Worm (Caenorhabditis elegans) whole organism, L3 larva: ENCODE measurements around the gene cyp-13A4.

ENCODE experiments used
- R02D3.7 ChIP-seq: fragments of 150-350 bp; optimal IDR thresholded peaks from 2 replicates; lab custom pipeline; 2014; ENCODE audit warnings: missing biosample characterization, missing genetic modification characterization
- ama-1 ChIP-seq: fragments of 150-350 bp; optimal IDR thresholded peaks from 2 replicates; lab custom pipeline; 2018
- ceh-16 ChIP-seq: sonication (generic microtip); optimal IDR thresholded peaks from 2 replicates; lab custom pipeline; 2017; ENCODE audit warnings: missing biosample characterization, missing genetic modification characterization
- ceh-28 ChIP-seq: fragments of 150-350 bp; optimal IDR thresholded peaks from 2 replicates; lab custom pipeline; 2014; ENCODE audit warnings: missing biosample characterization, missing genetic modification reagents, missing genetic modification characterization
- ceh-82 ChIP-seq: fragments of 150-350 bp; optimal IDR thresholded peaks from 2 replicates; lab custom pipeline; 2014; ENCODE audit warnings: missing biosample characterization, missing genetic modification characterization
- ceh-9 ChIP-seq: sonication (generic microtip); optimal IDR thresholded peaks from 2 replicates; lab custom pipeline; 2018; ENCODE audit warnings: missing biosample characterization, missing genetic modification characterization
- daf-12 ChIP-seq: fragments of 150-350 bp; optimal IDR thresholded peaks from 2 replicates; lab custom pipeline; 2014; ENCODE audit warnings: missing biosample characterization, missing genetic modification reagents, missing genetic modification characterization
- egl-27 ChIP-seq: sonication (generic microtip); optimal IDR thresholded peaks from 4 replicates; lab custom pipeline; 2017; ENCODE audit warnings: missing biosample characterization, missing genetic modification reagents, missing genetic modification characterization
- egl-5 ChIP-seq: fragments of 150-350 bp; optimal IDR thresholded peaks from 2 replicates; lab custom pipeline; 2017; ENCODE audit warnings: missing biosample characterization, missing genetic modification reagents, missing genetic modification characterization, inconsistent platforms
- elt-2 ChIP-seq: sonication (generic microtip); optimal IDR thresholded peaks from 2 replicates; lab custom pipeline; 2016; ENCODE audit warnings: missing genetic modification reagents, mild to moderate bottlenecking, missing genetic modification characterization, missing compliant biosample characterization
- elt-3 ChIP-seq, 3 experiments: fragments of 150-350 bp in 1 of 3; sonication (generic microtip) in 2 of 3; optimal IDR thresholded peaks; 2 replicates in 2 of 3; 4 replicates in 1 of 3; lab custom pipeline; 2014 to 2017; ENCODE audit warnings: missing biosample characterization in 3 of 3, missing genetic modification characterization in 3 of 3
- eor-1 ChIP-seq, 2 experiments: fragments of 150-350 bp; optimal IDR thresholded peaks; 2 replicates each; lab custom pipeline; 2014 to 2018; ENCODE audit warnings: missing biosample characterization in 2 of 2, missing genetic modification characterization in 2 of 2
- fkh-2 ChIP-seq: fragments of 150-350 bp; optimal IDR thresholded peaks from 2 replicates; lab custom pipeline; 2014; ENCODE audit warnings: missing biosample characterization, missing genetic modification reagents, missing genetic modification characterization
- fos-1 ChIP-seq: fragments of 150-350 bp; optimal IDR thresholded peaks from 2 replicates; lab custom pipeline; 2014; ENCODE audit warnings: missing biosample characterization, missing genetic modification characterization
- hmg-11 ChIP-seq: sonication (generic microtip); optimal IDR thresholded peaks from 2 replicates; lab custom pipeline; 2016; ENCODE audit warnings: missing genetic modification characterization, missing compliant biosample characterization
- jun-1 ChIP-seq: fragments of 150-350 bp; optimal IDR thresholded peaks from 2 replicates; lab custom pipeline; 2014; ENCODE audit warnings: missing biosample characterization, missing genetic modification reagents, missing genetic modification characterization
- lin-39 ChIP-seq: fragments of 150-350 bp; optimal IDR thresholded peaks from 2 replicates; lab custom pipeline; 2018; ENCODE audit warnings: missing biosample characterization, missing genetic modification reagents, missing genetic modification characterization
- lsy-12 ChIP-seq: sonication (generic microtip); optimal IDR thresholded peaks from 2 replicates; lab custom pipeline; 2016; ENCODE audit warnings: mild to moderate bottlenecking, missing genetic modification characterization, missing compliant biosample characterization
- mml-1 ChIP-seq: fragments of 150-350 bp; sonication (generic microtip); optimal IDR thresholded peaks from 3 replicates; lab custom pipeline; 2014; ENCODE audit warnings: missing biosample characterization, missing genetic modification characterization
- nhr-11 ChIP-seq: fragments of 150-350 bp; optimal IDR thresholded peaks from 2 replicates; lab custom pipeline; 2014; ENCODE audit warnings: missing biosample characterization, missing genetic modification characterization
- nhr-12 ChIP-seq: fragments of 150-350 bp; optimal IDR thresholded peaks from 2 replicates; lab custom pipeline; 2014; ENCODE audit warnings: missing biosample characterization, missing genetic modification characterization
- nhr-237 ChIP-seq: fragments of 150-350 bp; optimal IDR thresholded peaks from 2 replicates; lab custom pipeline; 2014; ENCODE audit warnings: missing biosample characterization, missing genetic modification characterization
- nhr-25 ChIP-seq: sonication (generic microtip); optimal IDR thresholded peaks from 2 replicates; lab custom pipeline; 2017; ENCODE audit warnings: missing biosample characterization, missing genetic modification characterization
- nhr-28 ChIP-seq: fragments of 150-350 bp; optimal IDR thresholded peaks from 2 replicates; lab custom pipeline; 2014; ENCODE audit warnings: missing biosample characterization, missing genetic modification characterization
- nhr-67 ChIP-seq: fragments of 150-350 bp; optimal IDR thresholded peaks from 2 replicates; lab custom pipeline; 2014; ENCODE audit warnings: missing biosample characterization, missing genetic modification characterization
- nhr-77 ChIP-seq: fragments of 150-350 bp; optimal IDR thresholded peaks from 2 replicates; lab custom pipeline; 2014; ENCODE audit warnings: missing biosample characterization, missing genetic modification characterization
- pha-4 ChIP-seq: fragments of 150-350 bp; optimal IDR thresholded peaks from 2 replicates; lab custom pipeline; 2014; ENCODE audit warnings: missing biosample characterization, missing genetic modification reagents, missing genetic modification characterization
- pqm-1 ChIP-seq: fragments of 150-350 bp; optimal IDR thresholded peaks from 2 replicates; lab custom pipeline; 2017; ENCODE audit warnings: missing biosample characterization, missing genetic modification characterization, inconsistent platforms
- sea-2 ChIP-seq: fragments of 150-350 bp; sonication (generic microtip); optimal IDR thresholded peaks from 4 replicates; lab custom pipeline; 2014; ENCODE audit warnings: missing biosample characterization, missing genetic modification reagents, missing genetic modification characterization
- skn-1 ChIP-seq: fragments of 150-350 bp; optimal IDR thresholded peaks from 2 replicates; lab custom pipeline; 2014; ENCODE audit warnings: missing biosample characterization, missing genetic modification characterization
- snpc-4 ChIP-seq: fragments of 150-350 bp; optimal IDR thresholded peaks from 2 replicates; lab custom pipeline; 2014; ENCODE audit warnings: missing biosample characterization, missing genetic modification characterization
- tbx-2 ChIP-seq: sonication (generic microtip); optimal IDR thresholded peaks from 2 replicates; lab custom pipeline; 2016; ENCODE audit warnings: mild to moderate bottlenecking, missing genetic modification characterization, missing compliant biosample characterization
- unc-62 ChIP-seq: fragments of 150-350 bp; sonication (generic microtip); optimal IDR thresholded peaks from 4 replicates; lab custom pipeline; 2014; ENCODE audit warnings: missing biosample characterization, missing genetic modification reagents, missing genetic modification characterization
- zag-1 ChIP-seq: fragments of 150-350 bp; optimal IDR thresholded peaks from 2 replicates; lab custom pipeline; 2014; ENCODE audit warnings: missing biosample characterization, missing genetic modification characterization
- ztf-11 ChIP-seq: fragments of 150-350 bp; optimal IDR thresholded peaks from 2 replicates; lab custom pipeline; 2014; ENCODE audit warnings: missing biosample characterization, missing genetic modification characterization

Gene cyp-13A4

ce11 chrII:9827852-9828251, 30.3 kb upstream of the cyp-13A4 start, which contains the start of gene eyg-1:
Gene eyg-1, minus strand, starts transcription at chrII:9827952.
- TF ChIP-seq lsy-12 (tag; lab: Kevin White, UChicago) (no peak), mml-1 (tag; lab: Kevin White, UChicago) (no peak), lin-39 (tag; lab: Kevin White, UChicago) (no peak), nhr-11 (tag; lab: Kevin White, UChicago) (no peak), tbx-2 (tag; lab: Kevin White, UChicago) (no peak), pha-4 (no peak), ztf-11 (tag; lab: Kevin White, UChicago) (no peak), nhr-237 (no peak), fkh-2 (no peak), ceh-28 (tag; lab: Kevin White, UChicago) (no peak), elt-2 (tag; lab: Kevin White, UChicago) (no peak), nhr-67 (tag; lab: Kevin White, UChicago) (no peak)

DNA sequence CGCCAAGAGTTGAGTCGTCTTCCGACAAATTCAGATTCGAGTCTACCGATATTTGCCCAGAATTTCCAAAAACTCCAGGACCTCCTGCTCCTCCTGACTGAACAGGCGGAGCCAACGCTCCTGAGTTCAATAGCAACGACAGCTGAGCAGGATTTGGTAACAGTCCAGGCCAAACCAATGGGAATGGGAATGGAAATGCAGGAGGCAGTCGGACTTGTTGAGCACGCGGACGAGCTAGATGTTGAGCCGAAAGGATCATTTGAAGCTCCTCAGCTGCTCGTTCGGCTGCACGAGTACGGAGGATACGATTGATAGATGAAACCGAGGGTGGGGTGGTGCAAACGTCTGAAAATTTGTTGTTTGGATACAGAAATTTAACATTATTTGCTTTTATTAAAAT, 29.4 kb upstream of the cyp-13A4 start:
- TF ChIP-seq nhr-28, result no peak
- no peak for TF ChIP-seq sea-2 (GFP tag; lab: Kevin White, UChicago)
- no peak for TF ChIP-seq jun-1 (tag; lab: Kevin White, UChicago)
- no peak for TF ChIP-seq unc-62 (GFP tag; lab: Kevin White, UChicago)
- no peak for TF ChIP-seq tbx-2 (tag; lab: Kevin White, UChicago)
- TF ChIP-seq ceh-9 (tag; lab: Kevin White, UChicago), result no peak

DNA sequence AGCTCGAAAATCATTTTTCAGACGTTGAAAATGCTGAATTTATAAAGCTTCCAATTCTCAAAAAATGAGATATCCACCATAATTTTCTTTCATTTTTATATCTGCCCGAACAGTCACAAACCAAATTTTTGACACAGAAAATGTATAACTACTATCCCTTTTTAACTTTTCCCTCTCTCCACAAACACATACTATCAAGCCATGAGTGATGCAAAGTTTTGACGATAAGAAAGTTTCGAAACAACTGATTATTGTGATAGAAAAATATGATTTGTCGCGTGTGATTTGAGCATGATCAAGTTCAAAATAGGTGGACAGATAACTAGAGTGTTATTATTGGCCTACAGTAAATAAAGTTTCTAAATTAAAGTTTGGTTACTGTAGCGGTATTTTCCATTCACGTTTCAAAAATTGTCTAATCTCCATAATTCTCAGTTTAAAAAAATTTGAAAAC, 10.0 kb upstream of the cyp-13A4 start, which contains the start of gene cyp-13A8:
TSS of gene cyp-13A8 (minus strand) at position 51 of the 454 bp plus-strand sequence.
- peak; percentile 89 for TF ChIP-seq pqm-1 (tag; lab: Kevin White, UChicago)
- peak; percentile 74 for TF ChIP-seq elt-2 (tag; lab: Kevin White, UChicago)
- TF ChIP-seq elt-3 (tag; optimal IDR thresholded peaks at IDR 0.05; lab: Kevin White, UChicago), result peak in 1 of 3 experiments; percentile 14
- no peak for TF ChIP-seq ceh-82 (tag; lab: Kevin White, UChicago)

DNA sequence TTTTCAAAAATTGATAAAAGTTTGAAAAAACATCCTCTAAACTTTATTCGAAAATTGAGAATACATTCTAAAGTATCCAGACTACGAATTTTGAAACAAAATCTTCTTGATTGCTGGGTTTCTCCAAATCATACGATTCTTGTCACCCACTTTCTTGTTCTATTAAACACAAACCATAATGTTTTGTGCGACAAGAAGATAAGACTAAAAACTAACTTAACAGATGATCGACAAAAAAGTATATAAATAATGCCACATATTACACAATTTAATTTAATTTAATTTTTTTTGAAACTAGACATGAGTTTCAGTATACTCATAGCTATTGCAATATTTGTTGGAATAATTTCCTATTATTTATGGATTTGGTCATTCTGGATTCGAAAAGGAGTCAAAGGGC, 5.8 kb upstream of the cyp-13A4 start, which contains the start of gene cyp-13A7:
TSS of gene cyp-13A7 (plus strand) at position 301 of the 400 bp plus-strand sequence.
- TF ChIP-seq daf-12 (no peak), eor-1 (tag; optimal IDR thresholded peaks at IDR 0.05; lab: Kevin White, UChicago) (no peak), egl-27 (tag; lab: Kevin White, UChicago) (no peak), lsy-12 (tag; lab: Kevin White, UChicago) (no peak), sea-2 (GFP tag; lab: Kevin White, UChicago) (no peak), nhr-11 (tag; lab: Kevin White, UChicago) (no peak), snpc-4 (tag; lab: Kevin White, UChicago) (no peak), ama-1 (lab: Kevin White, UChicago) (no peak), ceh-28 (tag; lab: Kevin White, UChicago) (no peak), nhr-12 (tag; lab: Kevin White, UChicago) (no peak), hmg-11 (tag; lab: Kevin White, UChicago) (no peak), zag-1 (tag; lab: Kevin White, UChicago) (no peak), pqm-1 (tag; lab: Kevin White, UChicago) (no peak), R02D3.7 (tag; lab: Kevin White, UChicago) (no peak), pha-4 (no peak), egl-5 (tag; lab: Kevin White, UChicago) (no peak), nhr-25 (tag; lab: Kevin White, UChicago) (no peak), ceh-16 (no peak), nhr-77 (no peak)

DNA sequence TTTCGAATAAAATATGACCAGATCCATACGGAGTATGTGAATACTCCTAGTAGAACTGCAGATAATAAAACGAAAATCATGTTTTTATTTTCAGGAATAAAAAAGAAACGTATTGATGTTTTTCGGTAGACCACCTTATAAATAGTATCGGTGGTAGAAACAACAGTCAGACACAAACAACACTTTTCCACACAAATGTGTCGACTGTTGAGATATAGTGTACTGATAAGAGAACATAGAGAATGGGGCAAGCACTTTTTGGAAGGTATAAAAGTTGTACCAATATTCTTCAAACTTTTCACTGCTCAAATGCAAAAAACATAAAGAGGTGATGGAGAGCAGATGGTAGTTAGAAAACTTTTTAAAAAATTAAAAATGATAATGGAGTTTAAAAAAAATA, 5.1 kb upstream of the cyp-13A4 start, which contains the start of gene cyp-13A6:
TSS of gene cyp-13A6 (minus strand) at position 180 of the 400 bp plus-strand sequence.
- TF ChIP-seq nhr-28, result no peak
- no peak for TF ChIP-seq fkh-2
- TF ChIP-seq lsy-12 (tag; lab: Kevin White, UChicago), result no peak
- TF ChIP-seq egl-27 (tag; lab: Kevin White, UChicago), result no peak
- TF ChIP-seq ama-1 (lab: Kevin White, UChicago), result no peak
- no peak for TF ChIP-seq skn-1
- peak; percentile 26 for TF ChIP-seq elt-2 (tag; lab: Kevin White, UChicago)
- no peak for TF ChIP-seq mml-1 (tag; lab: Kevin White, UChicago)
- TF ChIP-seq ztf-11 (tag; lab: Kevin White, UChicago), result no peak
- TF ChIP-seq nhr-237, result no peak
- TF ChIP-seq pha-4, result peak; percentile 2
- TF ChIP-seq sea-2 (GFP tag; lab: Kevin White, UChicago), result no peak
- TF ChIP-seq fos-1 (tag; lab: Kevin White, UChicago), result no peak
- TF ChIP-seq nhr-25 (tag; lab: Kevin White, UChicago), result no peak
- TF ChIP-seq ceh-16, result no peak
- no peak for TF ChIP-seq R02D3.7 (tag; lab: Kevin White, UChicago)
- TF ChIP-seq jun-1 (tag; lab: Kevin White, UChicago), result no peak
- TF ChIP-seq tbx-2 (tag; lab: Kevin White, UChicago), result no peak
